Worm (Caenorhabditis elegans) whole organism, L1 larva: Measurements from ENCODE around the gene drd-5.
A peak's percentile ranks its signal among the peaks of the same experiment; 100 is the strongest.

Experiments used
- F16B12.6 ChIP-seq: fragments of 150-350 bp; optimal IDR thresholded peaks from 2 replicates; lab custom pipeline; 2014; ENCODE audit warnings: missing biosample characterization, missing genetic modification characterization
- Y116A8C.19 ChIP-seq: sonication (generic microtip); optimal IDR thresholded peaks from 2 replicates; lab custom pipeline; 2016; ENCODE audit warnings: missing compliant biosample characterization, missing genetic modification characterization, borderline replicate concordance
- aha-1 ChIP-seq: fragments of 150-350 bp; optimal IDR thresholded peaks from 2 replicates; lab custom pipeline; 2014; ENCODE audit warnings: missing biosample characterization, missing genetic modification characterization
- alr-1 ChIP-seq: fragments of 200-800 bp; sonication (Bioruptor generic); optimal IDR thresholded peaks from 2 replicates; lab custom pipeline; 2018; ENCODE audit warnings: borderline replicate concordance, mild to moderate bottlenecking, missing genetic modification characterization, missing compliant biosample characterization
- aly-2 ChIP-seq: fragments of 150-350 bp; optimal IDR thresholded peaks from 2 replicates; lab custom pipeline; 2014; ENCODE audit warnings: missing biosample characterization, missing genetic modification characterization
- ama-1 ChIP-seq: fragments of 150-350 bp; optimal IDR thresholded peaks from 2 replicates; lab custom pipeline; 2014
- blmp-1 ChIP-seq: fragments of 150-350 bp; optimal IDR thresholded peaks from 2 replicates; lab custom pipeline; 2014; ENCODE audit warnings: missing biosample characterization, missing genetic modification characterization
- ceh-63 ChIP-seq: fragments of 200-800 bp; sonication (Bioruptor generic); optimal IDR thresholded peaks from 2 replicates; lab custom pipeline; 2018; ENCODE audit warnings: mild to moderate bottlenecking, missing genetic modification characterization, missing compliant biosample characterization
- ceh-8 ChIP-seq: fragments of 200-800 bp; sonication (Bioruptor generic); optimal IDR thresholded peaks from 2 replicates; lab custom pipeline; 2018; ENCODE audit warnings: mild to moderate bottlenecking, missing genetic modification characterization, moderate library complexity, missing compliant biosample characterization
- ceh-82 ChIP-seq, 3 experiments: fragments of 150-350 bp in 1 of 3; sonication (generic microtip) in 2 of 3; optimal IDR thresholded peaks; 2 replicates each; lab custom pipeline; 2014 to 2017; ENCODE audit warnings: missing biosample characterization in 3 of 3, missing genetic modification characterization in 3 of 3
- ceh-88 ChIP-seq: fragments of 200-800 bp; sonication (Bioruptor generic); IDR thresholded peaks from 2 replicates; pipeline ENCODE4 v1.3.6; 2022; ENCODE audit warnings: missing genetic modification characterization, missing compliant biosample characterization
- ceh-90 ChIP-seq: sonication (generic microtip); optimal IDR thresholded peaks from 2 replicates; lab custom pipeline; 2016; ENCODE audit warnings: missing genetic modification characterization, missing compliant biosample characterization
- dsc-1 ChIP-seq: sonication (generic microtip); optimal IDR thresholded peaks from 2 replicates; lab custom pipeline; 2016; ENCODE audit warnings: mild to moderate bottlenecking, missing genetic modification characterization, missing compliant biosample characterization
- efl-1 ChIP-seq, 4 experiments: fragments of 150-350 bp; optimal IDR thresholded peaks in 3 of 4; peaks in 1 of 4; 1 replicate in 1 of 4; 2 replicates in 3 of 4; lab custom pipeline; 2014; ENCODE audit warnings: missing biosample characterization in 2 of 4, missing genetic modification characterization in 2 of 4, missing genetic modification reagents in 2 of 4
- efl-3 ChIP-seq: fragments of 200-800 bp; sonication (Bioruptor generic); optimal IDR thresholded peaks from 2 replicates; lab custom pipeline; 2018; ENCODE audit warnings: mild to moderate bottlenecking, missing genetic modification characterization, missing compliant biosample characterization
- egl-13 ChIP-seq: sonication (generic microtip); optimal IDR thresholded peaks from 2 replicates; lab custom pipeline; 2016; ENCODE audit warnings: missing genotype, missing genetic modification reagents, missing genetic modification characterization, missing compliant biosample characterization
- elt-3 ChIP-seq, 6 experiments: fragments of 150-350 bp in 1 of 6; sonication (generic microtip); optimal IDR thresholded peaks; 2 replicates each; lab custom pipeline; 2017 to 2018; ENCODE audit warnings: missing biosample characterization in 6 of 6, missing genetic modification characterization in 6 of 6, inconsistent platforms in 1 of 6
- fkh-10 ChIP-seq: sonication (generic microtip); optimal IDR thresholded peaks from 2 replicates; lab custom pipeline; 2017; ENCODE audit warnings: missing biosample characterization, missing genetic modification reagents, missing genetic modification characterization
- fkh-8 ChIP-seq: sonication (generic microtip); optimal IDR thresholded peaks from 2 replicates; lab custom pipeline; 2016; ENCODE audit warnings: mild to moderate bottlenecking, missing genetic modification characterization, missing compliant biosample characterization
- fos-1 ChIP-seq: fragments of 150-350 bp; optimal IDR thresholded peaks from 2 replicates; lab custom pipeline; 2014; ENCODE audit warnings: missing biosample characterization, missing genetic modification characterization
- hpl-2 ChIP-seq: fragments of 150-350 bp; optimal IDR thresholded peaks from 2 replicates; lab custom pipeline; 2014; ENCODE audit warnings: missing biosample characterization, missing genetic modification reagents, missing genetic modification characterization
- irx-1 ChIP-seq: sonication (generic microtip); optimal IDR thresholded peaks from 2 replicates; lab custom pipeline; 2016; ENCODE audit warnings: missing genetic modification characterization, missing compliant biosample characterization
- lin-13 ChIP-seq: fragments of 150-350 bp; optimal IDR thresholded peaks from 2 replicates; lab custom pipeline; 2014; ENCODE audit warnings: missing biosample characterization, missing genetic modification reagents, missing genetic modification characterization
- lin-14 ChIP-seq: fragments of 200-800 bp; sonication (Bioruptor generic); optimal IDR thresholded peaks from 2 replicates; lab custom pipeline; 2018; ENCODE audit warnings: mild to moderate bottlenecking, missing genetic modification characterization, moderate library complexity, missing compliant biosample characterization
- lin-39 ChIP-seq: fragments of 150-350 bp; optimal IDR thresholded peaks from 2 replicates; lab custom pipeline; 2014; ENCODE audit warnings: missing biosample characterization, missing genetic modification reagents, missing genetic modification characterization
- lsy-2 ChIP-seq, 2 experiments: fragments of 150-350 bp; optimal IDR thresholded peaks; 2 replicates each; lab custom pipeline; 2014; ENCODE audit warnings: missing biosample characterization in 2 of 2, missing genetic modification characterization in 2 of 2
- mdl-1 ChIP-seq, 2 experiments: fragments of 150-350 bp; optimal IDR thresholded peaks; 2 replicates each; lab custom pipeline; 2014 to 2017; ENCODE audit warnings: missing biosample characterization in 2 of 2, missing genetic modification characterization in 2 of 2, inconsistent platforms in 1 of 2
- mef-2 ChIP-seq: fragments of 150-350 bp; optimal IDR thresholded peaks from 2 replicates; lab custom pipeline; 2014; ENCODE audit warnings: missing biosample characterization, missing genetic modification characterization
- nhr-12 ChIP-seq: sonication (generic microtip); optimal IDR thresholded peaks from 2 replicates; lab custom pipeline; 2017; ENCODE audit warnings: missing biosample characterization, missing genetic modification characterization
- nhr-19 ChIP-seq: fragments of 200-800 bp; sonication (Bioruptor generic); conservative IDR thresholded peaks from 2 replicates; pipeline ENCODE4 v1.3.6; 2022; ENCODE audit warnings: missing genetic modification characterization, missing compliant biosample characterization
- nhr-20 ChIP-seq: sonication (generic microtip); optimal IDR thresholded peaks from 2 replicates; lab custom pipeline; 2016; ENCODE audit warnings: mild to moderate bottlenecking, missing genetic modification characterization, missing compliant biosample characterization
- nhr-71 ChIP-seq: sonication (generic microtip); optimal IDR thresholded peaks from 2 replicates; lab custom pipeline; 2016; ENCODE audit warnings: mild to moderate bottlenecking, missing genetic modification characterization, moderate library complexity, missing compliant biosample characterization
- nhr-76 ChIP-seq: sonication (generic microtip); optimal IDR thresholded peaks from 2 replicates; lab custom pipeline; 2017; ENCODE audit warnings: missing biosample characterization, missing genetic modification characterization
- nhr-77 ChIP-seq: fragments of 150-350 bp; optimal IDR thresholded peaks from 2 replicates; lab custom pipeline; 2014; ENCODE audit warnings: missing biosample characterization, missing genetic modification characterization
- nhr-84 ChIP-seq: sonication (generic microtip); optimal IDR thresholded peaks from 2 replicates; lab custom pipeline; 2017; ENCODE audit warnings: missing biosample characterization, missing genetic modification characterization
- nhr-85 ChIP-seq: sonication (generic microtip); peaks from one replicate; lab custom pipeline; 2016; ENCODE audit warnings: missing genetic modification characterization, inconsistent platforms, missing compliant biosample characterization
- pag-3 ChIP-seq: sonication (generic microtip); optimal IDR thresholded peaks from 2 replicates; lab custom pipeline; 2017; ENCODE audit warnings: missing genetic modification characterization, mild to moderate bottlenecking, missing compliant biosample characterization, antibody characterized with exemption, borderline replicate concordance; ENCODE audit not compliant: insufficient read depth
- pax-3 ChIP-seq: fragments of 200-800 bp; sonication (Bioruptor generic); optimal IDR thresholded peaks from 2 replicates; lab custom pipeline; 2018; ENCODE audit warnings: mild to moderate bottlenecking, missing genetic modification characterization, moderate library complexity, missing compliant biosample characterization
- pqm-1 ChIP-seq: sonication (generic microtip); optimal IDR thresholded peaks from 3 replicates; lab custom pipeline; 2017; ENCODE audit warnings: missing biosample characterization, missing genetic modification characterization
- skn-1 ChIP-seq: fragments of 150-350 bp; optimal IDR thresholded peaks from 2 replicates; lab custom pipeline; 2014; ENCODE audit warnings: missing biosample characterization, missing genetic modification characterization
- snpc-4 ChIP-seq: fragments of 150-350 bp; optimal IDR thresholded peaks from 2 replicates; lab custom pipeline; 2014; ENCODE audit warnings: missing biosample characterization, missing genetic modification characterization
- sox-4 ChIP-seq: sonication (generic microtip); optimal IDR thresholded peaks from 2 replicates; lab custom pipeline; 2016; ENCODE audit warnings: missing genetic modification characterization, missing compliant biosample characterization
- sup-37 ChIP-seq: fragments of 200-800 bp; sonication (Bioruptor generic); optimal IDR thresholded peaks from 2 replicates; lab custom pipeline; 2018; ENCODE audit warnings: mild to moderate bottlenecking, missing genetic modification characterization, missing compliant biosample characterization
- tbx-2 ChIP-seq: sonication (generic microtip); optimal IDR thresholded peaks from 2 replicates; lab custom pipeline; 2016; ENCODE audit warnings: missing genetic modification characterization, missing compliant biosample characterization
- tlp-1 ChIP-seq: fragments of 150-350 bp; optimal IDR thresholded peaks from 2 replicates; lab custom pipeline; 2014; ENCODE audit warnings: missing biosample characterization, missing genetic modification characterization
- unc-130 ChIP-seq: fragments of 150-350 bp; optimal IDR thresholded peaks from 2 replicates; lab custom pipeline; 2017; ENCODE audit warnings: missing biosample characterization, missing genetic modification characterization, inconsistent platforms
- unc-30 ChIP-seq: sonication (generic microtip); optimal IDR thresholded peaks from 2 replicates; lab custom pipeline; 2017; ENCODE audit warnings: missing biosample characterization, missing genetic modification characterization
- unc-62 ChIP-seq: fragments of 150-350 bp; optimal IDR thresholded peaks from 2 replicates; lab custom pipeline; 2014; ENCODE audit warnings: missing biosample characterization, missing genetic modification reagents, missing genetic modification characterization
- unc-86 ChIP-seq: sonication (generic microtip); optimal IDR thresholded peaks from 2 replicates; lab custom pipeline; 2016; ENCODE audit warnings: missing genetic modification characterization, missing compliant biosample characterization
- vab-15 ChIP-seq: sonication (generic microtip); optimal IDR thresholded peaks from 2 replicates; lab custom pipeline; 2017; ENCODE audit warnings: missing genotype, mild to moderate bottlenecking, missing genetic modification characterization, missing compliant biosample characterization
- xbp-1 ChIP-seq: sonication (generic microtip); optimal IDR thresholded peaks from 2 replicates; lab custom pipeline; 2016; ENCODE audit warnings: missing genetic modification characterization, missing compliant biosample characterization
- zip-4 ChIP-seq: fragments of 200-800 bp; sonication (Bioruptor generic); optimal IDR thresholded peaks from 2 replicates; lab custom pipeline; 2018; ENCODE audit warnings: mild to moderate bottlenecking, missing genetic modification characterization, moderate library complexity, missing compliant biosample characterization
- ztf-4 ChIP-seq: fragments of 150-350 bp; optimal IDR thresholded peaks from 2 replicates; lab custom pipeline; 2014; ENCODE audit warnings: missing biosample characterization, missing genetic modification characterization

drd-5 gene

ce11 chrX:8378312-8378711, 32.2 kb upstream of the drd-5 start, which contains the start of gene tbc-18 (continued):
- TF ChIP-seq pqm-1 (tag; lab: Kevin White, UChicago) (no peak), pag-3 (no peak), fkh-10 (GFP tag; lab: Kevin White, UChicago) (peak; percentile 54), ceh-63 (GFP tag; lab: Kevin White, UChicago) (no peak), F16B12.6 (tag; lab: Kevin White, UChicago) (no peak), aly-2 (tag; lab: Kevin White, UChicago) (no peak), snpc-4 (tag; lab: Kevin White, UChicago) (no peak), ceh-8 (GFP tag; lab: Kevin White, UChicago) (no peak), ceh-88 (no peak), nhr-77 (tag; lab: Kevin White, UChicago) (no peak), dsc-1 (tag; lab: Kevin White, UChicago) (peak; percentile 62), nhr-20 (tag; lab: Kevin White, UChicago) (peak; percentile 20), efl-1 (optimal IDR thresholded peaks at IDR 0.05; lab: Kevin White, UChicago) (peak; percentile 6 to 46), efl-1 (GFP tag; optimal IDR thresholded peaks at IDR 0.05 in 1 of 2; lab: Kevin White, UChicago) (no peak), lin-14 (GFP tag; lab: Kevin White, UChicago) (peak; percentile 91), fkh-8 (tag; lab: Kevin White, UChicago) (peak; percentile 87), hpl-2 (GFP tag; lab: Kevin White, UChicago) (no peak), nhr-85 (no peak), xbp-1 (tag; lab: Kevin White, UChicago) (peak; percentile 32), pax-3 (tag; lab: Kevin White, UChicago) (peak; percentile 55), ceh-82 (tag; optimal IDR thresholded peaks at IDR 0.05; lab: Kevin White, UChicago) (peak in 1 of 3 experiments; percentile 64), ztf-4 (tag; lab: Kevin White, UChicago) (no peak), elt-3 (tag; optimal IDR thresholded peaks at IDR 0.05; lab: Kevin White, UChicago) (no peak), tbx-2 (tag; lab: Kevin White, UChicago) (no peak), nhr-19 (GFP tag; lab: Robert Waterston, UW) (no peak), unc-130 (tag; lab: Kevin White, UChicago) (no peak), nhr-84 (tag; lab: Kevin White, UChicago) (no peak), mef-2 (tag; lab: Kevin White, UChicago) (no peak), Y116A8C.19 (tag; lab: Kevin White, UChicago) (no peak), unc-86 (tag; lab: Kevin White, UChicago) (peak; percentile 54), ceh-90 (tag; lab: Kevin White, UChicago) (no peak), ama-1 (no peak), tlp-1 (tag; lab: Kevin White, UChicago) (no peak), blmp-1 (no peak), skn-1 (tag; lab: Kevin White, UChicago) (no peak), sup-37 (no peak), lin-13 (GFP tag; lab: Kevin White, UChicago) (no peak), sox-4 (tag; lab: Kevin White, UChicago) (no peak), unc-30 (tag; lab: Kevin White, UChicago) (no peak), vab-15 (tag; lab: Kevin White, UChicago) (no peak), lin-39 (tag; lab: Kevin White, UChicago) (no peak), fos-1 (no peak), irx-1 (no peak), nhr-71 (tag; lab: Kevin White, UChicago) (peak; percentile 66), alr-1 (no peak), aha-1 (tag; lab: Kevin White, UChicago) (no peak), mdl-1 (tag; optimal IDR thresholded peaks at IDR 0.05; lab: Kevin White, UChicago) (no peak), lsy-2 (tag; optimal IDR thresholded peaks at IDR 0.05; lab: Kevin White, UChicago) (peak in 1 of 2 experiments; percentile 46), zip-4 (no peak), efl-3 (GFP tag; lab: Kevin White, UChicago) (no peak), nhr-76 (tag; lab: Kevin White, UChicago) (no peak), unc-62 (GFP tag; lab: Kevin White, UChicago) (no peak), egl-13 (peak; percentile 40), nhr-12 (tag; lab: Kevin White, UChicago) (no peak)
